Worm (Caenorhabditis elegans): ENCODE data around the gene col-39.

Gene col-39

DNA sequence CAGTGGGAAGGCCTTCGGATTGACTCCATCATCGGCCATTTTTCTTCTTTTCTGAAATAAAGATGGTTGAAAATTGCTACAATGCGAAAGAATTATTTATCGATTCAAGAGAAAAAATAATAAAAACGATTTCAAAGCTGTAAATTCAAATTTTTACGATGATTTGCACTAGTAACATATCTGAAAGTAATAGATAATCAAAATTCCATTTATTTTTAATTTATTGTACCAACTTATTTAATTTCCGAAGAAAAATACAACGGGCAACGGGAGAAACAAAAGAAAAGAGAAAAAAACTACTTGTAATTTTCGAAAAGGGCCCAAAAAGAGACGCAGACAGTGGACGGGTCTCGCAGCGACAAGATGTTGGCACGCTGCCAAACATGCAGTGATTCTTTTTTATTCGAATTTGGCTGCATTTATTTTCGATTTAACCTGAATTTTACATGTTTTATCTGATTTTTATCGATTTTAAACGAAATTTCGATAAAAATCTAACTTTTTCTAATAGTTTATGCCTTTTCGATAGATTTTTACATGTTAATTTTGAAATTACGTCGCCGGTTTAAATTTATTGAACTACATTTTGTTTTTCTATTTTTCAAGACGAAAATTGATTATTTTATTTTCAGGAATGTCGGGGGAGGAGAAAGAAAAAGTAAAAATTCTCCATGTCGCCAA, 46.0 kb upstream of the col-39 start, which contains the start of the genes snu-13 and rsp-7 (continued):
- TF ChIP-seq ceh-27 (GFP tag; optimal IDR thresholded peaks at IDR 0.05): peak; percentile 28
- no peak for TF ChIP-seq repo-1 (tag; optimal IDR thresholded peaks at IDR 0.05)
- no peak for TF ChIP-seq ztf-25 (GFP tag; IDR thresholded peaks at IDR 0.05)
- no peak for TF ChIP-seq lin-26 (GFP tag; IDR thresholded peaks at IDR 0.05)
- TF ChIP-seq zim-3 (tag; optimal IDR thresholded peaks at IDR 0.05): no peak
- TF ChIP-seq somi-1 (GFP tag; optimal IDR thresholded peaks at IDR 0.05): peak; percentile 0
- TF ChIP-seq nfya-1 (tag; optimal IDR thresholded peaks at IDR 0.05; ENCODE audit: borderline replicate concordance, insufficient read depth): no peak
- TF ChIP-seq gei-17 (GFP tag; optimal IDR thresholded peaks at IDR 0.05): no peak
- TF ChIP-seq hlh-26 (GFP tag; conservative IDR thresholded peaks at IDR 0.05): no peak
- TF ChIP-seq F37B4.10 (GFP tag; IDR thresholded peaks at IDR 0.05): no peak
- TF ChIP-seq attf-5 (GFP tag; optimal IDR thresholded peaks at IDR 0.05): peak; percentile 69
- TF ChIP-seq F52B5.7 (tag; optimal IDR thresholded peaks at IDR 0.05): no peak
- no peak for TF ChIP-seq C17E4.6 (GFP tag; IDR thresholded peaks at IDR 0.05)
- TF ChIP-seq Y56A3A.18 (GFP tag; IDR thresholded peaks at IDR 0.05): no peak

DNA sequence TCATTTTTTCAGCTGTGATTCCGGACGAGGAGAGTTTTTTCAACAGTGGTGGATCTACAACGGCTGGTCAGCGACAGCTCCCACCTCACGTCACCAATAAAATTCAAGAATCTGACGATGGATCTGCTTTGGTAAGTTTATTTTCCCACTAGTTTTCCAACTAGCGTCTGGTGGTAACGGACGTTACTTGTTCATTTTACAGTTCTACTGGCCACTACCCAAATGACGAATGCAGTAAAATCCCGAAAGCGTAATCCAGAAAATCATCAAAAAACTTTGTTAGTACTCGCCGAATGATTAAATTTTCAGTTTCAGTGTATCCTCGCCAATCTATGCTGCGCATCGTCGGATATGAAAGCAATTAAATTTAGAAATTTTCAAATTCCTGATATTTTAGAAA, 45.1 kb upstream of the col-39 start:
- TF ChIP-seq madf-6 (GFP tag; IDR thresholded peaks at IDR 0.05) (no peak), ztf-3 (GFP tag; optimal IDR thresholded peaks at IDR 0.05) (no peak), hlh-12 (tag; optimal IDR thresholded peaks at IDR 0.05) (no peak), hmg-1.2 (GFP tag; IDR thresholded peaks at IDR 0.05) (no peak), sea-2 (GFP tag; IDR thresholded peaks at IDR 0.05) (no peak), Y95B8A.8 (GFP tag; IDR thresholded peaks at IDR 0.05) (no peak), Y53G8AR.9 (GFP tag; conservative IDR thresholded peaks at IDR 0.05) (no peak), ztf-22 (GFP tag; optimal IDR thresholded peaks at IDR 0.05) (no peak), bed-1 (GFP tag; IDR thresholded peaks at IDR 0.05) (no peak), mel-28 (tag; optimal IDR thresholded peaks at IDR 0.05; ENCODE audit: borderline replicate concordance) (no peak)

- TF ChIP-seq madf-6 (GFP tag; IDR thresholded peaks at IDR 0.05) (peak; percentile 38; the same call in 1 of the 2 replicates), Y53G8AR.9 (GFP tag; conservative IDR thresholded peaks at IDR 0.05) (no peak)
Measured at ce11 chrII:10660892-10661291, 43.8 kb upstream of the col-39 start, which contains the start of gene marc-2. TSS of gene marc-2 (minus strand) at chrII:10660992.

DNA sequence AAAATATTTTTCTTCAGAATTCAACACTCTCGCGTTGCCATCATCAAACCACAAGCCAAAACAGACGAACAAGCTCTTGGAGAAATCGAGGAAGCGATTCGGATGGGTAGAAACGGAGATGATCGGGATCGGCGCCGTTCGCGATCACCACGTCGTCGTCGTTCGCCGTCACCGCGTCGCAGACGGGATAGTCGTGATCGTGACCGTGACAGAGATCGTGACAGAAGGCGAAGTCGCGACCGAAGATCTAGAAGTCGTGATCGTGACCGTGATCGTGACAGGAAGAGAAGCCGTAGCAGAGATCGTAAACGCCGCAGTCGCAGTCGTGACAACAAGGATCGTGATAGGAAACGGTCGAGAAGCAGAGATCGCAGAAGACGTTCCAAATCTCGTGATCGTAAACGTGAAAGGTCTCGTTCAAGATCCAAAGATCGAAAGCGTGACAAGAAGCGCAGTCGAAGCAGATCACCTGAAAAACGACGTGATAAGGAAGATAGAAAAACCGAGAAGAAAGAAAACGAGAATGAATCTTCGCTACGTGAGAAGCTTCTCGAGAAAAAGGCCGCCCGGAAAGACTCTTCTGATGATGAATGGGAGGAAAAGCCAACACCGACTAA, 43.2 kb upstream of the col-39 start:
- TF ChIP-seq rec-8 (tag; optimal IDR thresholded peaks at IDR 0.05): no peak
- TF ChIP-seq bed-1 (GFP tag; IDR thresholded peaks at IDR 0.05): 0 out of 2 replicates have a peak, but pooled peaks have one; percentile 35

- TF ChIP-seq T07F8.4 (tag; optimal IDR thresholded peaks at IDR 0.05): no peak
- no peak for TF ChIP-seq Y53G8AR.9 (GFP tag; conservative IDR thresholded peaks at IDR 0.05)
- 0 out of 2 replicates have a peak, but pooled peaks have one; percentile 9 for TF ChIP-seq B0019.2 (GFP tag; conservative IDR thresholded peaks at IDR 0.05)
- 0 out of 2 replicates have a peak, but pooled peaks have one; percentile 13 for TF ChIP-seq D2030.7 (GFP tag; IDR thresholded peaks at IDR 0.05)
- TF ChIP-seq madf-3 (GFP tag; IDR thresholded peaks at IDR 0.05): 0 out of 2 replicates have a peak, but pooled peaks have one; percentile 2
- no peak for TF ChIP-seq ztf-3 (GFP tag; optimal IDR thresholded peaks at IDR 0.05)
- TF ChIP-seq nfyb-1 (GFP tag; IDR thresholded peaks at IDR 0.05): peak; percentile 59; the same call in 1 of the 2 replicates
- TF ChIP-seq ztf-18 (tag; optimal IDR thresholded peaks at IDR 0.05): no peak
- 0 out of 2 replicates have a peak, but pooled peaks have one; percentile 4 for TF ChIP-seq mcd-1 (GFP tag; IDR thresholded peaks at IDR 0.05)
- peak; percentile 0 for TF ChIP-seq snpc-1.3 (tag; optimal IDR thresholded peaks at IDR 0.05; ENCODE audit: insufficient read depth)
- TF ChIP-seq hsf-1 (GFP tag; IDR thresholded peaks at IDR 0.05): 0 out of 2 replicates have a peak, but pooled peaks have one; percentile 32
- no peak for TF ChIP-seq F55B11.4 (tag; optimal IDR thresholded peaks at IDR 0.05; ENCODE audit: borderline replicate concordance, insufficient read depth)
- TF ChIP-seq madf-6 (GFP tag; IDR thresholded peaks at IDR 0.05): peak; percentile 22; the same call in 1 of the 2 replicates
- TF ChIP-seq let-526 (GFP tag; IDR thresholded peaks at IDR 0.05): no peak
- peak; percentile 34; the same call in 1 of the 2 replicates for TF ChIP-seq F33H1.4 (GFP tag; IDR thresholded peaks at IDR 0.05)
Measured at ce11 chrII:10662279-10662678, 42.4 kb upstream of the col-39 start.
